Fruit fly (Drosophila melanogaster): ENCODE results near the gene CG8745.
A peak's percentile ranks its signal among the peaks of the same experiment; 100 is the strongest.

CG8745 gene

dm6 chr3L:13862403-13862802 is 4.3 kb downstream of the CG8745 start (continued):
- TF ChIP-seq CG13424 (tag; optimal IDR thresholded peaks at IDR 0.05), result peak; percentile 87
- no peak for TF ChIP-seq CTCF (GFP tag; optimal IDR thresholded peaks at IDR 0.05)
- TF ChIP-seq cwo (GFP tag; optimal IDR thresholded peaks at IDR 0.05), result peak; percentile 100
- TF ChIP-seq Adf1 (GFP tag; IDR thresholded peaks at IDR 0.05), result peak; percentile 84
- peak; percentile 57; the same call in 1 of the 2 replicates for TF ChIP-seq al (GFP tag; IDR thresholded peaks at IDR 0.05)
- peak; percentile 71 for TF ChIP-seq Abd-B (GFP tag; optimal IDR thresholded peaks at IDR 0.05)
- peak; percentile 97 for TF ChIP-seq ken (GFP tag; IDR thresholded peaks at IDR 0.05)
- peak; percentile 78 for TF ChIP-seq schlank (tag; optimal IDR thresholded peaks at IDR 0.05)
- no peak for TF ChIP-seq unc-4 (GFP tag; IDR thresholded peaks at IDR 0.05; ENCODE audit: partially characterized antibody)
- peak; percentile 90 for TF ChIP-seq pnt (GFP tag; optimal IDR thresholded peaks at IDR 0.05)
- TF ChIP-seq zen (tag; optimal IDR thresholded peaks at IDR 0.05), result no peak
- peak; percentile 99 for TF ChIP-seq row (GFP tag; IDR thresholded peaks at IDR 0.05)
- TF ChIP-seq kah (GFP tag; optimal IDR thresholded peaks at IDR 0.05), result no peak
- TF ChIP-seq tup (GFP tag; optimal IDR thresholded peaks at IDR 0.05), result peak; percentile 73
- peak; percentile 92 for TF ChIP-seq so (GFP tag; IDR thresholded peaks at IDR 0.05)
- peak; percentile 100 for TF ChIP-seq Gug (GFP tag; IDR thresholded peaks at IDR 0.05)
- TF ChIP-seq pfk (GFP tag; optimal IDR thresholded peaks at IDR 0.05), result peak; percentile 0
- no peak for TF ChIP-seq CG7745 (tag; optimal IDR thresholded peaks at IDR 0.05)
- TF ChIP-seq CG5245 (GFP tag; optimal IDR thresholded peaks at IDR 0.05), result no peak
- no peak for TF ChIP-seq CG18476 (GFP tag; optimal IDR thresholded peaks at IDR 0.05)
- no peak for TF ChIP-seq CG14710 (tag; optimal IDR thresholded peaks at IDR 0.05)
- TF ChIP-seq sug (tag; optimal IDR thresholded peaks at IDR 0.05), result peak; percentile 99
- TF ChIP-seq NK7.1 (GFP tag; optimal IDR thresholded peaks at IDR 0.05), result no peak
- peak; percentile 59 for TF ChIP-seq CG11723 (GFP tag; optimal IDR thresholded peaks at IDR 0.05)
- TF ChIP-seq Vsx1 (GFP tag; optimal IDR thresholded peaks at IDR 0.05), result no peak
- TF ChIP-seq dysf (GFP tag; IDR thresholded peaks at IDR 0.05), result peak; percentile 90
- 0 out of 2 replicates have a peak, but pooled peaks have one; percentile 20 for TF ChIP-seq sna (GFP tag; IDR thresholded peaks at IDR 0.05; ENCODE audit: partially characterized antibody)
- TF ChIP-seq Atf-2 (GFP tag; optimal IDR thresholded peaks at IDR 0.05), result peak; percentile 83
- peak; percentile 90 for TF ChIP-seq vvl (GFP tag; IDR thresholded peaks at IDR 0.05)
- TF ChIP-seq CG17612 (GFP tag; IDR thresholded peaks at IDR 0.05), result peak; percentile 83
- peak; percentile 81 for TF ChIP-seq knrl (GFP tag; IDR thresholded peaks at IDR 0.05; ENCODE audit: partially characterized antibody)
- peak; percentile 65 for TF ChIP-seq CG8290 (GFP tag; optimal IDR thresholded peaks at IDR 0.05)
- peak in 1 of 2 experiments; percentile 99 for TF ChIP-seq CG8290 (tag; optimal IDR thresholded peaks at IDR 0.05)
- TF ChIP-seq dmrt99B (tag; optimal IDR thresholded peaks at IDR 0.05), result peak; percentile 68
- TF ChIP-seq Hmr (GFP tag; optimal IDR thresholded peaks at IDR 0.05), result peak; percentile 88
- TF ChIP-seq CG16779 (GFP tag; IDR thresholded peaks at IDR 0.05), result peak; percentile 88
- peak; percentile 75 for TF ChIP-seq disco-r (GFP tag; optimal IDR thresholded peaks at IDR 0.05)
- TF ChIP-seq CG2129 (GFP tag; IDR thresholded peaks at IDR 0.05; ENCODE audit: partially characterized antibody), result no peak
- TF ChIP-seq sisA (GFP tag; IDR thresholded peaks at IDR 0.05), result no peak; the same call in 1 of the 2 replicates
- no peak for TF ChIP-seq sc (optimal IDR thresholded peaks at IDR 0.05)
- TF ChIP-seq sc (GFP tag; optimal IDR thresholded peaks at IDR 0.05), result peak; percentile 46
- TF ChIP-seq CkIIα-i1 (GFP tag; IDR thresholded peaks at IDR 0.05), result no peak
- no peak for TF ChIP-seq MBD-R2 (GFP tag; IDR thresholded peaks at IDR 0.05)
- peak; percentile 79 for TF ChIP-seq sim (GFP tag; IDR thresholded peaks at IDR 0.05)
- TF ChIP-seq Atf3 (GFP tag; optimal IDR thresholded peaks at IDR 0.05), result peak; percentile 80
- TF ChIP-seq her (GFP tag; optimal IDR thresholded peaks at IDR 0.05), result peak; percentile 91
- TF ChIP-seq CG9817 (tag; optimal IDR thresholded peaks at IDR 0.05), result peak; percentile 92
- peak; percentile 73 for TF ChIP-seq luna (GFP tag; optimal IDR thresholded peaks at IDR 0.05)
- TF ChIP-seq E2f2 (GFP tag; IDR thresholded peaks at IDR 0.05), result peak; percentile 57
- peak; percentile 81 for TF ChIP-seq CG1602 (GFP tag; optimal IDR thresholded peaks at IDR 0.05)
- TF ChIP-seq Nf-YA (GFP tag; IDR thresholded peaks at IDR 0.05), result no peak
- peak; percentile 85 for TF ChIP-seq CG14050 (GFP tag; IDR thresholded peaks at IDR 0.05)

Measured in whole organism, embryonic.